Worm (Caenorhabditis elegans) whole organism, L4/young adult: ENCODE results near the gene melo-1.

Experiments
- dao-5 ChIP-seq: sonication (generic microtip); optimal IDR thresholded peaks from 2 replicates; lab custom pipeline; 2016; ENCODE audit warnings: missing genotype, missing genetic modification characterization, moderate library complexity, missing compliant biosample characterization
- him-1 ChIP-seq: sonication (generic microtip); optimal IDR thresholded peaks from 2 replicates; lab custom pipeline; 2016; ENCODE audit warnings: missing genotype, missing genetic modification reagents, missing genetic modification characterization, missing compliant biosample characterization

DNA sequence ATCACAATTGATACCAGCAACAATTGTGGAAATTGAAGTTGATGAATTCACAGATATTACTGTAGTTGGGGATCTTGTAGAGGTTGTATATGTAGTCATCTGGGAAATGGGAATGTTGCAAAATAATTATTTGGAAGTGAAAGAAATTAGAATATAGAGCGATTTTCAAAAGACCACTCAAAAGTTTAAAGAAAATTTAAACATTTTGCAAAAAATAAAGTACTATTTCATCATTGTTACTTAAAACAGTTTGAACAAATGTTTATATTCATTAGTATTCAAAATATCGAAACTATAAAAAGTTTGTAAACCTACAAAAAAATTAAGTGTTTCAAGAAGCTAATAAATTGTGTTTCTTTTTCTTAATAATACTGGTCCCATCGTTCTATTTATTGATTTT, 29.5 kb downstream of the melo-1 start, which contains the start of gene Y57G11C.46:
- no peak for TF ChIP-seq dao-5 (tag; lab: Kevin White, UChicago)
- TF ChIP-seq him-1 = no peak
